Worm (Caenorhabditis elegans): ENCODE results near the gene igeg-1.

- TF ChIP-seq W03F9.2 (tag; optimal IDR thresholded peaks at IDR 0.05) (no peak), him-1 (tag; optimal IDR thresholded peaks at IDR 0.05) (no peak), dao-5 (tag; optimal IDR thresholded peaks at IDR 0.05) (no peak)
These were observed 5.3 kb upstream of the igeg-1 start for ce11 chrIV:4557130-4557529.
